Worm (Caenorhabditis elegans) whole organism, young adult: Measurements from ENCODE around the gene ain-1.

ENCODE experiments used
- B0035.1 ChIP-seq: sonication (generic microtip); optimal IDR thresholded peaks from 2 replicates; lab custom pipeline; 2016; ENCODE audit warnings: missing genetic modification characterization, mild to moderate bottlenecking, missing compliant biosample characterization, missing genotype, missing genetic modification reagents
- B0261.1 ChIP-seq: sonication (generic microtip); optimal IDR thresholded peaks from 2 replicates; lab custom pipeline; 2016; ENCODE audit warnings: mild to moderate bottlenecking, missing genetic modification characterization, moderate library complexity, missing compliant biosample characterization
- D2030.7 ChIP-seq: fragments of 200-800 bp; sonication (Bioruptor generic); IDR thresholded peaks from 2 replicates; pipeline ENCODE4 v1.3.6; 2022; ENCODE audit warnings: missing genetic modification reagents, missing genetic modification characterization, missing compliant biosample characterization
- F22D6.2 ChIP-seq: sonication (generic microtip); optimal IDR thresholded peaks from 2 replicates; lab custom pipeline; 2016; ENCODE audit warnings: mild to moderate bottlenecking, missing genetic modification characterization, missing compliant biosample characterization
- F55B11.4 ChIP-seq: sonication (generic microtip); optimal IDR thresholded peaks from 2 replicates; lab custom pipeline; 2016; ENCODE audit warnings: missing compliant biosample characterization, missing genetic modification characterization, borderline replicate concordance; ENCODE audit not compliant: insufficient read depth
- K11D2.4 ChIP-seq: fragments of 200-800 bp; sonication (Bioruptor generic); IDR thresholded peaks from 2 replicates; pipeline ENCODE4 v1.3.6; 2022; ENCODE audit warnings: missing genetic modification reagents, missing genetic modification characterization, missing compliant biosample characterization
- T26A5.8 ChIP-seq: sonication (generic microtip); optimal IDR thresholded peaks from 2 replicates; lab custom pipeline; 2016; ENCODE audit warnings: missing genetic modification characterization, missing compliant biosample characterization
- Y53F4B.3 ChIP-seq: fragments of 200-800 bp; sonication (Bioruptor generic); IDR thresholded peaks from 2 replicates; pipeline ENCODE4 v1.3.6; 2022; ENCODE audit warnings: missing genetic modification reagents, missing genetic modification characterization, missing compliant biosample characterization
- Y56A3A.18 ChIP-seq: fragments of 200-800 bp; sonication (Bioruptor generic); IDR thresholded peaks from 2 replicates; pipeline ENCODE4 v1.3.6; 2022; ENCODE audit warnings: missing genetic modification reagents, missing genetic modification characterization, missing compliant biosample characterization
- ama-1 ChIP-seq, 3 experiments: fragments of 150-350 bp in 1 of 3; sonication (generic microtip) in 2 of 3; optimal IDR thresholded peaks; 2 replicates each; lab custom pipeline; 2014 to 2018; ENCODE audit warnings: missing biosample characterization in 2 of 3, missing genetic modification characterization in 2 of 3, missing genetic modification reagents in 2 of 3
- aptf-3 ChIP-seq: fragments of 200-800 bp; sonication (Bioruptor generic); IDR thresholded peaks from 2 replicates; pipeline ENCODE4 v1.3.6; 2022; ENCODE audit warnings: missing genetic modification characterization, missing compliant biosample characterization
- atf-7 ChIP-seq: sonication (generic microtip); optimal IDR thresholded peaks from 2 replicates; lab custom pipeline; 2017; ENCODE audit warnings: mild to moderate bottlenecking, missing genetic modification characterization, missing compliant biosample characterization
- attf-3 ChIP-seq: fragments of 200-800 bp; sonication (Bioruptor generic); conservative IDR thresholded peaks from 2 replicates; pipeline ENCODE4 v1.3.6; 2022; ENCODE audit warnings: missing genetic modification reagents, missing genetic modification characterization, missing compliant biosample characterization
- bed-1 ChIP-seq: fragments of 200-800 bp; sonication (Bioruptor generic); IDR thresholded peaks from 2 replicates; pipeline ENCODE4 v1.3.6; 2022; ENCODE audit warnings: missing genetic modification reagents, missing genetic modification characterization, missing compliant biosample characterization
- ccch-3 ChIP-seq: fragments of 200-800 bp; sonication (Bioruptor generic); optimal IDR thresholded peaks from 2 replicates; lab custom pipeline; 2018; ENCODE audit warnings: mild to moderate bottlenecking, missing genetic modification characterization, missing compliant biosample characterization
- ceh-100 ChIP-seq: fragments of 200-800 bp; sonication (Bioruptor generic); IDR thresholded peaks from 2 replicates; pipeline ENCODE4 v1.3.6; 2022; ENCODE audit warnings: missing genetic modification reagents, missing genetic modification characterization, missing compliant biosample characterization
- ceh-27 ChIP-seq: fragments of 200-800 bp; sonication (Bioruptor generic); optimal IDR thresholded peaks from 2 replicates; lab custom pipeline; 2018; ENCODE audit warnings: mild to moderate bottlenecking, missing genetic modification characterization, moderate library complexity, missing compliant biosample characterization
- ceh-79 ChIP-seq: sonication (generic microtip); optimal IDR thresholded peaks from 2 replicates; lab custom pipeline; 2017; ENCODE audit warnings: mild to moderate bottlenecking, missing genetic modification characterization, missing compliant biosample characterization
- die-1 ChIP-seq: sonication (generic microtip); optimal IDR thresholded peaks from 2 replicates; lab custom pipeline; 2016; ENCODE audit warnings: missing genotype, mild to moderate bottlenecking, missing genetic modification characterization, missing compliant biosample characterization
- dox-1 ChIP-seq: fragments of 200-800 bp; sonication (Bioruptor generic); IDR thresholded peaks from 2 replicates; pipeline ENCODE4 v1.3.6; 2022; ENCODE audit warnings: missing genetic modification reagents, missing genetic modification characterization, missing compliant biosample characterization
- dpl-1 ChIP-seq: fragments of 150-350 bp; optimal IDR thresholded peaks from 2 replicates; lab custom pipeline; 2014; ENCODE audit warnings: missing biosample characterization, missing genetic modification reagents, missing genetic modification characterization
- efl-1 ChIP-seq: fragments of 150-350 bp; optimal IDR thresholded peaks from 2 replicates; lab custom pipeline; 2014; ENCODE audit warnings: missing biosample characterization, missing genetic modification reagents, missing genetic modification characterization
- egl-44 ChIP-seq: fragments of 200-800 bp; sonication (Bioruptor generic); IDR thresholded peaks from 2 replicates; pipeline ENCODE4 v1.3.6; 2022; ENCODE audit warnings: missing genetic modification reagents, missing genetic modification characterization, missing compliant biosample characterization
- ets-4 ChIP-seq: fragments of 200-800 bp; sonication (Bioruptor generic); optimal IDR thresholded peaks from 2 replicates; lab custom pipeline; 2018; ENCODE audit warnings: mild to moderate bottlenecking, missing genetic modification characterization, missing compliant biosample characterization
- gei-17 ChIP-seq: fragments of 200-800 bp; sonication (Bioruptor generic); optimal IDR thresholded peaks from 2 replicates; lab custom pipeline; 2018; ENCODE audit warnings: mild to moderate bottlenecking, missing genetic modification characterization, missing compliant biosample characterization
- him-1 ChIP-seq: sonication (generic microtip); optimal IDR thresholded peaks from 2 replicates; lab custom pipeline; 2016; ENCODE audit warnings: missing genotype, missing genetic modification reagents, missing genetic modification characterization, missing compliant biosample characterization
- hlh-26 ChIP-seq: fragments of 200-800 bp; sonication (Bioruptor generic); conservative IDR thresholded peaks from 2 replicates; pipeline ENCODE4 v1.3.6; 2022; ENCODE audit warnings: missing genetic modification reagents, missing genetic modification characterization, missing compliant biosample characterization
- hmg-20 ChIP-seq: fragments of 200-800 bp; sonication (Bioruptor generic); IDR thresholded peaks from 2 replicates; pipeline ENCODE4 v1.3.6; 2022; ENCODE audit warnings: missing genetic modification reagents, missing genetic modification characterization, missing compliant biosample characterization
- lag-1 ChIP-seq: fragments of 200-800 bp; sonication (Bioruptor generic); IDR thresholded peaks from 2 replicates; pipeline ENCODE4 v1.3.6; 2022; ENCODE audit warnings: missing genetic modification reagents, missing genetic modification characterization, missing compliant biosample characterization
- let-607 ChIP-seq, 2 experiments: fragments of 200-800 bp in 1 of 2; sonication (Bioruptor generic) in 1 of 2; sonication (generic microtip) in 1 of 2; optimal IDR thresholded peaks; 2 replicates each; lab custom pipeline; 2016 to 2018; ENCODE audit warnings: mild to moderate bottlenecking in 2 of 2, missing compliant biosample characterization in 2 of 2, missing genetic modification characterization in 2 of 2, moderate library complexity in 2 of 2, missing genotype in 1 of 2
- lin-40 ChIP-seq: sonication (generic microtip); optimal IDR thresholded peaks from 2 replicates; lab custom pipeline; 2016; ENCODE audit warnings: missing genetic modification characterization, mild to moderate bottlenecking, missing compliant biosample characterization, missing genotype, missing genetic modification reagents
- lin-54 ChIP-seq: fragments of 200-800 bp; sonication (Bioruptor generic); optimal IDR thresholded peaks from 2 replicates; lab custom pipeline; 2018; ENCODE audit warnings: mild to moderate bottlenecking, missing genetic modification characterization, missing compliant biosample characterization
- lsl-1 ChIP-seq: fragments of 200-800 bp; sonication (Bioruptor generic); optimal IDR thresholded peaks from 2 replicates; lab custom pipeline; 2018; ENCODE audit warnings: mild to moderate bottlenecking, missing genetic modification characterization, moderate library complexity, missing compliant biosample characterization
- lsy-27 ChIP-seq: sonication (generic microtip); optimal IDR thresholded peaks from 2 replicates; lab custom pipeline; 2017; ENCODE audit warnings: missing genetic modification characterization, mild to moderate bottlenecking, missing compliant biosample characterization, antibody characterized with exemption, missing genotype, borderline replicate concordance; ENCODE audit not compliant: insufficient read depth
- madf-6 ChIP-seq: fragments of 200-800 bp; sonication (Bioruptor generic); IDR thresholded peaks from 2 replicates; pipeline ENCODE4 v1.3.6; 2022; ENCODE audit warnings: missing genetic modification reagents, missing genetic modification characterization, missing compliant biosample characterization
- mcd-1 ChIP-seq: fragments of 200-800 bp; sonication (Bioruptor generic); IDR thresholded peaks from 2 replicates; pipeline ENCODE4 v1.3.6; 2022; ENCODE audit warnings: missing genetic modification reagents, missing genetic modification characterization, missing compliant biosample characterization
- mel-28 ChIP-seq: sonication (generic microtip); optimal IDR thresholded peaks from 2 replicates; lab custom pipeline; 2016; ENCODE audit warnings: borderline replicate concordance, mild to moderate bottlenecking, missing genetic modification characterization, missing compliant biosample characterization
- mes-4 ChIP-seq: sonication (generic microtip); optimal IDR thresholded peaks from 2 replicates; lab custom pipeline; 2016; ENCODE audit warnings: missing genotype, missing genetic modification characterization, missing compliant biosample characterization
- nfya-1 ChIP-seq: sonication (generic microtip); optimal IDR thresholded peaks from 2 replicates; lab custom pipeline; 2017; ENCODE audit warnings: antibody characterized with exemption, missing compliant biosample characterization, missing genetic modification characterization, borderline replicate concordance; ENCODE audit not compliant: insufficient read depth
- nfyb-1 ChIP-seq: fragments of 200-800 bp; sonication (Bioruptor generic); IDR thresholded peaks from 2 replicates; pipeline ENCODE4 v1.3.6; 2022; ENCODE audit warnings: missing genetic modification reagents, missing genetic modification characterization, missing compliant biosample characterization
- nhr-179 ChIP-seq: sonication (generic microtip); optimal IDR thresholded peaks from 2 replicates; lab custom pipeline; 2016; ENCODE audit warnings: mild to moderate bottlenecking, missing genetic modification characterization, missing compliant biosample characterization
- nhr-90 ChIP-seq: sonication (generic microtip); optimal IDR thresholded peaks from 2 replicates; lab custom pipeline; 2016; ENCODE audit warnings: missing genotype, mild to moderate bottlenecking, missing genetic modification characterization, missing compliant biosample characterization
- pha-4 ChIP-seq: fragments of 150-350 bp; sonication (generic microtip); optimal IDR thresholded peaks from 2 replicates; lab custom pipeline; 2014; ENCODE audit warnings: missing biosample characterization, missing genetic modification reagents, missing genetic modification characterization
- snpc-4 ChIP-seq, 5 experiments: fragments of 150-350 bp in 1 of 5; sonication (generic microtip) in 4 of 5; optimal IDR thresholded peaks; 2 replicates each; lab custom pipeline; 2014 to 2018; ENCODE audit warnings: missing genetic modification characterization in 5 of 5, missing biosample characterization in 3 of 5, antibody characterized with exemption in 2 of 5, mild to moderate bottlenecking in 2 of 5, missing compliant biosample characterization in 2 of 5, missing genotype in 2 of 5, moderate library complexity in 2 of 5, missing genetic modification reagents in 1 of 5
- tlf-1 ChIP-seq: fragments of 200-800 bp; sonication (Bioruptor generic); optimal IDR thresholded peaks from 2 replicates; lab custom pipeline; 2018; ENCODE audit warnings: mild to moderate bottlenecking, missing genetic modification characterization, missing compliant biosample characterization
- ztf-18 ChIP-seq: sonication (generic microtip); optimal IDR thresholded peaks from 2 replicates; lab custom pipeline; 2016; ENCODE audit warnings: missing genotype, mild to moderate bottlenecking, missing genetic modification characterization, missing compliant biosample characterization
- ztf-22 ChIP-seq: fragments of 200-800 bp; sonication (Bioruptor generic); optimal IDR thresholded peaks from 2 replicates; lab custom pipeline; 2018; ENCODE audit warnings: mild to moderate bottlenecking, missing genetic modification characterization, moderate library complexity, missing compliant biosample characterization

Gene ain-1

ce11 chrX:16619158-16619557, 5.9 kb downstream of the ain-1 start (continued):
- TF ChIP-seq ztf-18 (peak; percentile 63), dpl-1 (GFP tag; lab: Kevin White, UChicago) (no peak), hlh-26 (no peak), hmg-20 (no peak), aptf-3 (GFP tag; lab: Robert Waterston, UW) (0 out of 2 replicates have a peak, but pooled peaks have one; percentile 79), egl-44 (GFP tag; lab: Robert Waterston, UW) (peak; percentile 65; the same call in 1 of the 2 replicates), let-607 (tag; optimal IDR thresholded peaks at IDR 0.05; lab: Kevin White, UChicago) (peak in 1 of 2 experiments; percentile 38), B0261.1 (tag; lab: Kevin White, UChicago) (peak; percentile 89), bed-1 (GFP tag; lab: Robert Waterston, UW) (no peak), gei-17 (GFP tag; lab: Kevin White, UChicago) (no peak), mel-28 (tag; lab: Kevin White, UChicago) (no peak), K11D2.4 (no peak), madf-6 (GFP tag; lab: Robert Waterston, UW) (0 out of 2 replicates have a peak, but pooled peaks have one; percentile 16), lin-54 (GFP tag; lab: Kevin White, UChicago) (peak; percentile 7), nhr-179 (tag; lab: Kevin White, UChicago) (peak; percentile 8), D2030.7 (peak; percentile 86), die-1 (tag; lab: Kevin White, UChicago) (peak; percentile 87), F55B11.4 (tag; lab: Kevin White, UChicago) (no peak), efl-1 (GFP tag; lab: Kevin White, UChicago) (no peak), ztf-22 (GFP tag; lab: Kevin White, UChicago) (no peak), dox-1 (peak; percentile 44; the same call in 1 of the 2 replicates), lin-40 (tag; lab: Kevin White, UChicago) (no peak), Y56A3A.18 (GFP tag; lab: Robert Waterston, UW) (no peak; the same call in 1 of the 2 replicates), T26A5.8 (tag; lab: Kevin White, UChicago) (peak; percentile 24), nfya-1 (tag; lab: Kevin White, UChicago) (no peak), ets-4 (no peak), ceh-79 (tag; lab: Kevin White, UChicago) (no peak), lsl-1 (GFP tag; lab: Kevin White, UChicago) (no peak), nhr-90 (tag; lab: Kevin White, UChicago) (peak; percentile 70), snpc-4 (GFP tag; optimal IDR thresholded peaks at IDR 0.05; lab: Kevin White, UChicago) (peak; percentile 61), snpc-4 (tag; optimal IDR thresholded peaks at IDR 0.05; lab: Kevin White, UChicago) (peak in 3 of 4 experiments; percentile 34 to 76 (median 49)), mcd-1 (GFP tag; lab: Robert Waterston, UW) (no peak), pha-4 (tag; lab: Kevin White, UChicago) (no peak), nfyb-1 (GFP tag; lab: Robert Waterston, UW) (peak; percentile 74; the same call in 1 of the 2 replicates), him-1 (tag; lab: Kevin White, UChicago) (peak; percentile 45), attf-3 (GFP tag; lab: Robert Waterston, UW) (no peak), Y53F4B.3 (no peak), ceh-100 (GFP tag; lab: Robert Waterston, UW) (no peak), mes-4 (tag; lab: Kevin White, UChicago) (peak; percentile 33), B0035.1 (tag; lab: Kevin White, UChicago) (no peak), F22D6.2 (no peak), tlf-1 (GFP tag; lab: Kevin White, UChicago) (peak; percentile 30), ceh-27 (GFP tag; lab: Kevin White, UChicago) (peak; percentile 16), lag-1 (GFP tag; lab: Robert Waterston, UW) (no peak), ccch-3 (no peak), atf-7 (tag; lab: Kevin White, UChicago) (no peak), ama-1 (optimal IDR thresholded peaks at IDR 0.05; lab: Kevin White, UChicago) (no peak), ama-1 (GFP tag; optimal IDR thresholded peaks at IDR 0.05; lab: Kevin White, UChicago) (peak in 1 of 2 experiments; percentile 56), lsy-27 (no peak)
